Worm (Caenorhabditis elegans): Measurements from ENCODE around the gene Y57G11B.5.

- TF ChIP-seq aly-1 (tag; optimal IDR thresholded peaks at IDR 0.05) (no peak), hmg-4 (GFP tag; optimal IDR thresholded peaks at IDR 0.05) (no peak), ama-1 (optimal IDR thresholded peaks at IDR 0.05) (no peak)
These were observed 39.7 kb upstream of the Y57G11B.5 start, which contains the start of gene T27E7.4 for ce11 chrIV:14534967-14535366.

Data from whole organism, early embryonic.